Fruit fly (Drosophila melanogaster): Measurements from ENCODE around the gene emb.

The emb gene

DNA sequence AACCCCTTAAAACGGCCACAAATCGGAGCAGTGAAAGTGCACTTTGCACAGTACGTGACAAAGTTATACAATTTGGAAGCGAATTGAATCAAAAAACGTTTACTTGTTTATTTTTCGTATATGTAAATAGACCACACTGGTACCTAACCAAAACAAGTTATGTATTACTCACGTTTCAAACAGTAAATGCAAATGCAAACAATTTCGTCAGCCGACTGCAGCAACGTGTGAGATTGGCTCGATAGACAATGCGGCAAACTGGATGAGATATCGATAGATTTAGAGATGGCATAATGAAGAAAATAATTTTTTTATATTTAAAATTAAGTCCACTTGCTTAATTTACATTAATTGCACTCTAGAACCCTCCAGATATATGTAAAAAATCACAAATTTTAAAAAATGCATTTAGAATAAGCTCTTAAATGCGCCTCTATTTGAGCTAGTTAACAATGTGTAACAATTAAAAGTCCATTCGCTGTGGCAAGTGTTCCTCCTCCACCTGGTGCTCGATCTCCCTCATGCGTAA is 21.8 kb upstream of the emb start, which contains the start of gene AlaRS (continued):
- TF ChIP-seq kay (GFP tag; optimal IDR thresholded peaks at IDR 0.05) (no peak), p53 (GFP tag; optimal IDR thresholded peaks at IDR 0.05) (no peak), CG8089 (GFP tag; optimal IDR thresholded peaks at IDR 0.05) (no peak), CG10565 (GFP tag; optimal IDR thresholded peaks at IDR 0.05) (no peak), CG9876 (GFP tag; optimal IDR thresholded peaks at IDR 0.05) (no peak), CG4424 (GFP tag; optimal IDR thresholded peaks at IDR 0.05) (peak; percentile 22), C15 (GFP tag; IDR thresholded peaks at IDR 0.05) (no peak), GATAe (GFP tag; conservative IDR thresholded peaks at IDR 0.05) (no peak), tx (GFP tag; optimal IDR thresholded peaks at IDR 0.05) (no peak), Dbx (GFP tag; IDR thresholded peaks at IDR 0.05) (0 out of 3 replicates have a peak, but pooled peaks have one; percentile 6), BtbVII (GFP tag; optimal IDR thresholded peaks at IDR 0.05) (no peak), disco-r (GFP tag; optimal IDR thresholded peaks at IDR 0.05) (no peak), CG8281 (tag; optimal IDR thresholded peaks at IDR 0.05) (no peak), prd (optimal IDR thresholded peaks at IDR 0.05) (no peak), prd (GFP tag; IDR thresholded peaks at IDR 0.05) (0 out of 3 replicates have a peak, but pooled peaks have one; percentile 7), caup (GFP tag; optimal IDR thresholded peaks at IDR 0.05; ENCODE audit: severe bottlenecking) (no peak), CG13624 (GFP tag; optimal IDR thresholded peaks at IDR 0.05) (peak; percentile 20), pho (GFP tag; optimal IDR thresholded peaks at IDR 0.05) (no peak), CG4730 (GFP tag; IDR thresholded peaks at IDR 0.05) (no peak), h (optimal IDR thresholded peaks at IDR 0.05) (no peak), CG2889 (GFP tag; IDR thresholded peaks at IDR 0.05) (no peak), ase (GFP tag; IDR thresholded peaks at IDR 0.05) (no peak), bigmax (GFP tag; optimal IDR thresholded peaks at IDR 0.05) (peak; percentile 68), CG12942 (GFP tag; optimal IDR thresholded peaks at IDR 0.05) (peak; percentile 4), exex (tag; optimal IDR thresholded peaks at IDR 0.05) (peak; percentile 5), CG9215 (GFP tag; IDR thresholded peaks at IDR 0.05) (no peak), zfh1 (GFP tag; IDR thresholded peaks at IDR 0.05) (peak; percentile 16; the same call in 1 of the 3 replicates), gem (tag; optimal IDR thresholded peaks at IDR 0.05) (peak; percentile 70), CG15601 (tag; optimal IDR thresholded peaks at IDR 0.05) (peak; percentile 16), CG12391 (tag; optimal IDR thresholded peaks at IDR 0.05) (peak; percentile 67), Neu2 (GFP tag; optimal IDR thresholded peaks at IDR 0.05; ENCODE audit: borderline replicate concordance) (no peak), CG17385 (GFP tag; optimal IDR thresholded peaks at IDR 0.05) (peak; percentile 37), CG7928 (GFP tag; optimal IDR thresholded peaks at IDR 0.05) (no peak), HLH4C (GFP tag; IDR thresholded peaks at IDR 0.05; ENCODE audit: partially characterized antibody) (peak; percentile 66), hbn (GFP tag; IDR thresholded peaks at IDR 0.05; ENCODE audit: partially characterized antibody) (peak; percentile 57), gce (GFP tag; IDR thresholded peaks at IDR 0.05) (no peak), lab (GFP tag; optimal IDR thresholded peaks at IDR 0.05) (peak; percentile 27), wor (GFP tag; IDR thresholded peaks at IDR 0.05) (no peak), Dll (GFP tag; IDR thresholded peaks at IDR 0.05; ENCODE audit: partially characterized antibody) (peak; percentile 79), E2f2 (GFP tag; IDR thresholded peaks at IDR 0.05) (peak; percentile 53; the same call in 1 of the 2 replicates), sd (tag; optimal IDR thresholded peaks at IDR 0.05) (no peak), ro (GFP tag; IDR thresholded peaks at IDR 0.05) (no peak), CG10366 (GFP tag; IDR thresholded peaks at IDR 0.05) (no peak), CG12219 (GFP tag; optimal IDR thresholded peaks at IDR 0.05) (peak; percentile 3), CG10267 (tag; optimal IDR thresholded peaks at IDR 0.05) (peak; percentile 67), az2 (GFP tag; optimal IDR thresholded peaks at IDR 0.05) (no peak), cas (GFP tag; IDR thresholded peaks at IDR 0.05) (no peak), CG10543 (GFP tag; optimal IDR thresholded peaks at IDR 0.05) (no peak), Atf-2 (GFP tag; optimal IDR thresholded peaks at IDR 0.05) (no peak), CG30431 (GFP tag; optimal IDR thresholded peaks at IDR 0.05) (no peak), CG8478 (optimal IDR thresholded peaks at IDR 0.05) (no peak), dan (GFP tag; IDR thresholded peaks at IDR 0.05) (no peak)
